Fruit fly (Drosophila melanogaster) whole organism, wandering third instar larva: Measurements from ENCODE around the gene CG13244.

Experiments used
- Abd-B ChIP-seq: fragments of >200 bp; optimal IDR thresholded peaks from 2 replicates; lab custom pipeline; 2017; ENCODE audit warnings: missing biosample characterization, missing genetic modification characterization
- CG32264 ChIP-seq: fragments of 200-800 bp; sonication (Bioruptor generic); optimal IDR thresholded peaks from 2 replicates; lab custom pipeline; 2016; ENCODE audit warnings: missing biosample characterization, missing genetic modification characterization
- CG9705 ChIP-seq: fragments of 200-800 bp; sonication (Bioruptor generic); optimal IDR thresholded peaks from 2 replicates; lab custom pipeline; 2018; ENCODE audit warnings: missing biosample characterization, mild to moderate bottlenecking, missing genetic modification characterization
- CrebA ChIP-seq: fragments of 200-800 bp; sonication (Bioruptor generic); optimal IDR thresholded peaks from 2 replicates; lab custom pipeline; 2016; ENCODE audit warnings: missing biosample characterization, mild to moderate bottlenecking, missing genetic modification characterization, borderline replicate concordance
- Dfd ChIP-seq: fragments of >200 bp; optimal IDR thresholded peaks from 2 replicates; lab custom pipeline; 2017; ENCODE audit warnings: missing biosample characterization, missing genetic modification characterization
- Dif ChIP-seq: fragments of 200-275, 200-300 bp; sonication (Bioruptor generic); optimal IDR thresholded peaks from 2 replicates; lab custom pipeline; 2018; ENCODE audit warnings: missing biosample characterization, missing genetic modification characterization; ENCODE audit not compliant: partially characterized antibody
- GATAd ChIP-seq: sonication (Bioruptor generic); optimal IDR thresholded peaks from 2 replicates; lab custom pipeline; 2016; ENCODE audit warnings: missing biosample characterization, missing genetic modification characterization
- HLH106 ChIP-seq: fragments of 200-800 bp; optimal IDR thresholded peaks from 3 replicates; lab custom pipeline; 2019; ENCODE audit warnings: missing biosample characterization, mild to moderate bottlenecking, missing genetic modification characterization, moderate library complexity
- Hnf4 ChIP-seq: fragments of 200-800 bp; sonication (Bioruptor generic); optimal IDR thresholded peaks from 2 replicates; lab custom pipeline; 2016; ENCODE audit warnings: missing biosample characterization, mild to moderate bottlenecking, missing genetic modification characterization
- Hr78 ChIP-seq: fragments of >200 bp; optimal IDR thresholded peaks from 2 replicates; lab custom pipeline; 2017; ENCODE audit warnings: missing biosample characterization, missing genetic modification characterization
- Hr83 ChIP-seq: fragments of 200-300 bp; sonication (Bioruptor generic); optimal IDR thresholded peaks from 2 replicates; lab custom pipeline; 2016; ENCODE audit warnings: missing biosample characterization, mild to moderate bottlenecking, missing genetic modification characterization, moderate library complexity; ENCODE audit not compliant: poor library complexity, severe bottlenecking
- Jra ChIP-seq: sonication (Bioruptor generic); optimal IDR thresholded peaks from 2 replicates; lab custom pipeline; 2016; ENCODE audit warnings: missing biosample characterization, missing genetic modification characterization
- Mio ChIP-seq: sonication (Bioruptor generic); optimal IDR thresholded peaks from 2 replicates; lab custom pipeline; 2016; ENCODE audit warnings: missing biosample characterization, missing genetic modification characterization
- Myc ChIP-seq: fragments of >200 bp; optimal IDR thresholded peaks from 2 replicates; lab custom pipeline; 2017
- N ChIP-seq: fragments of >200 bp; optimal IDR thresholded peaks from 2 replicates; lab custom pipeline; 2018; ENCODE audit warnings: missing biosample characterization, missing external identifiers, missing genetic modification characterization
- OdsH ChIP-seq: fragments of 200-800 bp; sonication (Bioruptor generic); optimal IDR thresholded peaks from 2 replicates; lab custom pipeline; 2016; ENCODE audit warnings: missing biosample characterization, mild to moderate bottlenecking, missing genetic modification characterization
- Rel ChIP-seq, 2 experiments: fragments of 200-800 bp; sonication (Bioruptor generic) in 1 of 2; optimal IDR thresholded peaks; 2 replicates in 1 of 2; 3 replicates in 1 of 2; lab custom pipeline; 2016 to 2019; ENCODE audit warnings: mild to moderate bottlenecking in 2 of 2, missing biosample characterization in 2 of 2, missing genetic modification characterization in 2 of 2, moderate library complexity in 1 of 2
- Sp1 ChIP-seq: fragments of 200-800 bp; sonication (Bioruptor generic); optimal IDR thresholded peaks from 3 replicates; lab custom pipeline; 2019; ENCODE audit warnings: missing biosample characterization, mild to moderate bottlenecking, missing genetic modification characterization, moderate library complexity
- Vsx2 ChIP-seq: fragments of 200-300, 225-300 bp; sonication (Bioruptor generic); optimal IDR thresholded peaks from 2 replicates; lab custom pipeline; 2018; ENCODE audit warnings: missing biosample characterization, missing genetic modification characterization; ENCODE audit not compliant: partially characterized antibody
- br ChIP-seq: fragments of 200-800 bp; sonication (Bioruptor generic); optimal IDR thresholded peaks from 2 replicates; lab custom pipeline; 2016; ENCODE audit warnings: missing biosample characterization, missing genetic modification characterization
- brk ChIP-seq: fragments of 200-800 bp; sonication (Bioruptor generic); optimal IDR thresholded peaks from 2 replicates; lab custom pipeline; 2016; ENCODE audit warnings: missing biosample characterization, mild to moderate bottlenecking, missing genetic modification characterization
- dl ChIP-seq, 2 experiments: fragments of 175-275, 200-275 bp in 1 of 2; fragments of 200-275 bp in 1 of 2; sonication (Bioruptor generic); optimal IDR thresholded peaks; lab custom pipeline; 2018; ENCODE audit warnings: mild to moderate bottlenecking in 2 of 2, missing biosample characterization in 2 of 2, missing genetic modification characterization in 2 of 2, moderate library complexity in 2 of 2; ENCODE audit not compliant: partially characterized antibody in 2 of 2, insufficient read depth in 1 of 2
- dmrt93B ChIP-seq: fragments of 200-800 bp; sonication (Bioruptor generic); optimal IDR thresholded peaks from 2 replicates; lab custom pipeline; 2018; ENCODE audit warnings: missing biosample characterization, mild to moderate bottlenecking, missing genetic modification characterization
- dsf ChIP-seq: sonication (Bioruptor generic); optimal IDR thresholded peaks from 2 replicates; lab custom pipeline; 2016; ENCODE audit warnings: missing biosample characterization, missing genetic modification characterization, borderline replicate concordance
- ey ChIP-seq: fragments of 200-800 bp; sonication (Bioruptor generic); optimal IDR thresholded peaks from 2 replicates; lab custom pipeline; 2016; ENCODE audit warnings: missing biosample characterization, missing genetic modification characterization
- foxo ChIP-seq, 2 experiments: fragments of 200-800 bp; sonication (Bioruptor generic); optimal IDR thresholded peaks; 2 replicates in 1 of 2; 3 replicates in 1 of 2; lab custom pipeline; 2016 to 2017; ENCODE audit warnings: missing biosample characterization in 2 of 2, missing genetic modification characterization in 2 of 2
- fru ChIP-seq: fragments of 200-800 bp; sonication (Bioruptor generic); optimal IDR thresholded peaks from 3 replicates; lab custom pipeline; 2016; ENCODE audit warnings: missing biosample characterization, mild to moderate bottlenecking, missing genetic modification characterization
- h ChIP-seq: fragments of 200-800 bp; sonication (Bioruptor generic); optimal IDR thresholded peaks from 3 replicates; lab custom pipeline; 2016; ENCODE audit warnings: missing biosample characterization, mild to moderate bottlenecking, missing genetic modification characterization
- jim ChIP-seq: fragments of 175-275, 200-325 bp; sonication (Bioruptor generic); optimal IDR thresholded peaks from 2 replicates; lab custom pipeline; 2016; ENCODE audit warnings: missing biosample characterization, mild to moderate bottlenecking, missing genetic modification characterization
- lola ChIP-seq: fragments of >200 bp; optimal IDR thresholded peaks from 2 replicates; lab custom pipeline; 2017; ENCODE audit warnings: missing biosample characterization, missing genetic modification characterization
- pan ChIP-seq: fragments of >200 bp; optimal IDR thresholded peaks from 2 replicates; lab custom pipeline; 2017
- psq ChIP-seq: fragments of 200-800 bp; sonication (Bioruptor generic); optimal IDR thresholded peaks from 3 replicates; lab custom pipeline; 2017; ENCODE audit warnings: missing biosample characterization, mild to moderate bottlenecking, missing genetic modification characterization, moderate library complexity
- rgr ChIP-seq: fragments of 200-800 bp; sonication (Bioruptor generic); optimal IDR thresholded peaks from 3 replicates; lab custom pipeline; 2016; ENCODE audit warnings: missing biosample characterization, mild to moderate bottlenecking, missing genetic modification characterization
- sage ChIP-seq: fragments of 200-800 bp; sonication (Bioruptor generic); optimal IDR thresholded peaks from 2 replicates; lab custom pipeline; 2016; ENCODE audit warnings: missing biosample characterization, mild to moderate bottlenecking, missing genetic modification characterization
- sv ChIP-seq: fragments of 200-800 bp; sonication (Bioruptor generic); optimal IDR thresholded peaks from 3 replicates; lab custom pipeline; 2016; ENCODE audit warnings: missing biosample characterization, missing genetic modification characterization
- tai ChIP-seq: sonication (Bioruptor generic); optimal IDR thresholded peaks from 2 replicates; lab custom pipeline; 2016; ENCODE audit warnings: missing biosample characterization, missing genetic modification characterization
- usp ChIP-seq: fragments of >200 bp; optimal IDR thresholded peaks from 2 replicates; lab custom pipeline; 2017; ENCODE audit warnings: missing biosample characterization, missing genetic modification characterization
- woc ChIP-seq: sonication (Bioruptor generic); optimal IDR thresholded peaks from 2 replicates; lab custom pipeline; 2016; ENCODE audit warnings: missing biosample characterization, mild to moderate bottlenecking, missing genetic modification characterization

CG13244 gene

DNA sequence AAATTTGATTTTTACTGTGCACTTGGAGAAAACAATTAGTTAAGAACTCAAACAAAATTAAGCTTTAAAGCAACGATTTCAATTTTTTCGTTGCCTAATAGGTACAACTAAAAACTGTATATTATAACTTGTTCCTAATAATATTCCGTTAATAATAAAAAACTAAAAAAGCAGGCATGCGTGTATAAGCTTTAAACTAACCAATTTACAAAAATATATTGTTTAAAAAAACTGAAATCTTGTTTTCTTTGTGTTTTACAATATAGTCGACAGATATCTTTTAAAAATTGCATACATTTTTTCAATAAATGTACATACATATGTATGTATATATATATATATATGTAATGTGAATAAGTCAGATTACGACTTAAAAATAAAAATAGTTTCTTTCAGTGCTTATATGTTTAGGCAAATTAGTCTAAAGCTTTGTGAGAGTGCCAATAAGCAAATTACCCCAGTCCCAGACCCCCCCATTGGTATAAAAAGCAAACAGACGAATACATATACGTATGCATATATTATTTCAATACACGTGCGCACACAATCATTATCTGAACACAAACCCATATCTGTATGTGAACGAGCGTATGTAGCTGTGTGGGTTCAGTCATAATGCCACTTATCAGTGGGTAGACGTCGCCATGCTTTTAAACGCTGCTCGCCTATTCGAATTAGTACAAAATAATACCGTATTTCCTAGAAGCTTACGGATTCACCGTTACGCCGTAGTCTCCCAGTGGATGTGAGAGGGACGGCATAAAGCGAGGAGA lies 3.6 kb upstream of the CG13244 start:
- TF ChIP-seq brk (GFP tag; lab: Kevin White, UChicago) (no peak), br (GFP tag; lab: Kevin White, UChicago) (no peak), Vsx2 (GFP tag; lab: Kevin White, UChicago) (no peak), Dfd (GFP tag; lab: Kevin White, UChicago) (no peak), foxo (GFP tag; optimal IDR thresholded peaks at IDR 0.05; lab: Kevin White, UChicago) (peak in 1 of 2 experiments; percentile 40), usp (GFP tag; lab: Kevin White, UChicago) (no peak), pan (lab: Kevin White, UChicago) (no peak), Myc (no peak), GATAd (GFP tag; lab: Kevin White, UChicago) (no peak), lola (GFP tag; lab: Kevin White, UChicago) (no peak), dl (GFP tag; optimal IDR thresholded peaks at IDR 0.05; lab: Kevin White, UChicago; ENCODE audit: insufficient read depth in 1 of 2, partially characterized antibody in 2 of 2) (peak; percentile 35 to 46), Dif (peak; percentile 15), N (no peak), Hnf4 (peak; percentile 51), dmrt93B (GFP tag; lab: Kevin White, UChicago) (peak; percentile 47), CrebA (GFP tag; lab: Kevin White, UChicago) (no peak), OdsH (GFP tag; lab: Kevin White, UChicago) (no peak), HLH106 (tag; lab: Kevin White, UChicago) (peak; percentile 65), Hr78 (no peak), sage (GFP tag; lab: Kevin White, UChicago) (no peak), tai (GFP tag; lab: Kevin White, UChicago) (peak; percentile 56), Hr83 (GFP tag; lab: Kevin White, UChicago) (peak; percentile 87), Mio (GFP tag; lab: Kevin White, UChicago) (no peak), h (peak; percentile 72), Abd-B (GFP tag; lab: Kevin White, UChicago) (no peak), jim (GFP tag; lab: Kevin White, UChicago) (no peak), Sp1 (GFP tag; lab: Kevin White, UChicago) (peak; percentile 65), rgr (GFP tag; lab: Kevin White, UChicago) (peak; percentile 1), CG32264 (GFP tag; lab: Kevin White, UChicago) (no peak), fru (GFP tag; lab: Kevin White, UChicago) (no peak), sv (GFP tag; lab: Kevin White, UChicago) (no peak), dsf (no peak), ey (GFP tag; lab: Kevin White, UChicago) (no peak), Rel (GFP tag; optimal IDR thresholded peaks at IDR 0.05; lab: Kevin White, UChicago) (no peak), Rel (tag; optimal IDR thresholded peaks at IDR 0.05; lab: Kevin White, UChicago) (peak; percentile 80), CG9705 (peak; percentile 1), woc (GFP tag; lab: Kevin White, UChicago) (no peak), psq (GFP tag; lab: Kevin White, UChicago) (peak; percentile 56), Jra (GFP tag; lab: Kevin White, UChicago) (no peak)

DNA sequence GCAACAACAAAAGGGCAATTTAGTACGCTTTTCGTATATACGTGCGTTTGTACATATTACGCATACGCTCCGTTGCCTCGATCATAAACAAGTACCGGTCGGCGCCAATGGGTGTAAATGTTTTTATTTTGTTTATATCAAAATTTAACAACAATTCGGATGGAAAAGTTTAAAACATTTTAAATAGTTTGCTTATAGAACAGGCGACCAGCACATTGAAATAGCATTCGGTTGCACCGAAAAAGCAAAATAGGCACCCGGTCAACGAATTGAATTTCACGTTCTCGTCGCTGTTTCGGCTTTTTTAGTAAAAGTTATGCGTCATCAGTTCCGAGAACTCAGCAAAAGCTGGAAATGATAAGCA lies 3.0 kb upstream of the CG13244 start:
- TF ChIP-seq Rel (GFP tag; optimal IDR thresholded peaks at IDR 0.05; lab: Kevin White, UChicago) (peak; percentile 73), Rel (tag; optimal IDR thresholded peaks at IDR 0.05; lab: Kevin White, UChicago) (no peak), Hr78 (no peak), CrebA (GFP tag; lab: Kevin White, UChicago) (peak; percentile 58), jim (GFP tag; lab: Kevin White, UChicago) (no peak), br (GFP tag; lab: Kevin White, UChicago) (peak; percentile 52), N (no peak), Jra (GFP tag; lab: Kevin White, UChicago) (peak; percentile 77), h (peak; percentile 9), GATAd (GFP tag; lab: Kevin White, UChicago) (no peak), sage (GFP tag; lab: Kevin White, UChicago) (no peak), rgr (GFP tag; lab: Kevin White, UChicago) (no peak)
- TF ChIP-seq, all 38 proteins: peak for 5
